Fruit fly (Drosophila melanogaster) whole organism, embryonic: Measurements from ENCODE around the gene Patj.

Experiments used
- CG10366 ChIP-seq: fragments of 200-800 bp; sonication (Bioruptor generic); IDR thresholded peaks from 2 replicates; pipeline ENCODE4 v1.3.6; 2022; ENCODE audit warnings: missing biosample characterization, missing genetic modification characterization
- CG10959 ChIP-seq: fragments of 200-800 bp; sonication (Bioruptor generic); IDR thresholded peaks from 2 replicates; pipeline ENCODE4 v1.3.6; 2022; ENCODE audit warnings: missing biosample characterization, missing genetic modification characterization
- CG11560 ChIP-seq: fragments of 200-800 bp; sonication (Bioruptor generic); IDR thresholded peaks from 3 replicates; pipeline ENCODE4 v1.3.6; 2022; ENCODE audit warnings: missing biosample characterization, missing genetic modification characterization
- CG12942 ChIP-seq: fragments of 200-800 bp; sonication (Bioruptor generic); optimal IDR thresholded peaks from 3 replicates; lab custom pipeline; 2016; ENCODE audit warnings: missing biosample characterization, missing genetic modification characterization
- CG13287 ChIP-seq: fragments of 200-800 bp; sonication (Bioruptor generic); IDR thresholded peaks from 2 replicates; pipeline ENCODE4 v1.3.6; 2022; ENCODE audit warnings: missing biosample characterization, missing genetic modification characterization; ENCODE audit not compliant: partially characterized antibody
- CG13296 ChIP-seq: fragments of 200-800 bp; sonication (Bioruptor generic); optimal IDR thresholded peaks from 3 replicates; lab custom pipeline; 2018; ENCODE audit warnings: missing biosample characterization, mild to moderate bottlenecking, missing genetic modification characterization
- CG13894 ChIP-seq: fragments of 200-800 bp; sonication (Bioruptor generic); optimal IDR thresholded peaks from 3 replicates; lab custom pipeline; 2018; ENCODE audit warnings: missing biosample characterization, mild to moderate bottlenecking, missing genetic modification characterization, moderate library complexity
- CG14014 ChIP-seq: fragments of 200-800 bp; sonication (Bioruptor generic); IDR thresholded peaks from 2 replicates; pipeline ENCODE4 v1.3.6; 2022; ENCODE audit warnings: missing biosample characterization, missing genetic modification characterization
- CG15269 ChIP-seq: fragments of 200-800 bp; sonication (Bioruptor generic); optimal IDR thresholded peaks from 2 replicates; lab custom pipeline; 2018; ENCODE audit warnings: missing biosample characterization, mild to moderate bottlenecking, missing genetic modification characterization, moderate library complexity
- CG17612 ChIP-seq: fragments of 200-800 bp; sonication (Bioruptor generic); IDR thresholded peaks from 2 replicates; pipeline ENCODE4 v1.3.6; 2022; ENCODE audit warnings: missing biosample characterization, missing genetic modification characterization
- CG1792 ChIP-seq: fragments of 200-800 bp; sonication (Bioruptor generic); optimal IDR thresholded peaks from 2 replicates; lab custom pipeline; 2016; ENCODE audit warnings: missing biosample characterization, missing genetic modification characterization
- CG1832 ChIP-seq: fragments of 200-800 bp; sonication (Bioruptor generic); optimal IDR thresholded peaks from 2 replicates; lab custom pipeline; 2017; ENCODE audit warnings: missing biosample characterization, mild to moderate bottlenecking, missing genetic modification characterization, inconsistent platforms
- CG2202 ChIP-seq: fragments of 200-800 bp; sonication (Bioruptor generic); optimal IDR thresholded peaks from 2 replicates; lab custom pipeline; 2018; ENCODE audit warnings: missing biosample characterization, mild to moderate bottlenecking, missing genetic modification characterization
- CG31388 ChIP-seq: fragments of 200-800 bp; sonication (Bioruptor generic); optimal IDR thresholded peaks from 2 replicates; lab custom pipeline; 2016; ENCODE audit warnings: missing biosample characterization, missing genetic modification characterization
- CG3163 ChIP-seq: fragments of 200-800 bp; sonication (Bioruptor generic); optimal IDR thresholded peaks from 3 replicates; lab custom pipeline; 2016; ENCODE audit warnings: missing biosample characterization, missing genetic modification characterization
- CG33213 ChIP-seq: fragments of 200-800 bp; sonication (Bioruptor generic); optimal IDR thresholded peaks from 3 replicates; lab custom pipeline; 2016; ENCODE audit warnings: missing biosample characterization, missing genetic modification characterization
- CG42726 ChIP-seq: fragments of 200-800 bp; sonication (Bioruptor generic); IDR thresholded peaks from 2 replicates; pipeline ENCODE4 v1.3.6; 2022; ENCODE audit warnings: missing biosample characterization, missing genetic modification characterization; ENCODE audit not compliant: partially characterized antibody
- CG6813 ChIP-seq: fragments of 200-800 bp; sonication (Bioruptor generic); optimal IDR thresholded peaks from 2 replicates; lab custom pipeline; 2017; ENCODE audit warnings: missing biosample characterization, missing genetic modification characterization, mild to moderate bottlenecking, moderate library complexity, missing genetic modification reagents
- CG7271 ChIP-seq: fragments of 200-800 bp; sonication (Bioruptor generic); optimal IDR thresholded peaks from 2 replicates; lab custom pipeline; 2018; ENCODE audit warnings: missing biosample characterization, mild to moderate bottlenecking, missing genetic modification characterization, moderate library complexity
- CG7839 ChIP-seq: fragments of 200-800 bp; sonication (Bioruptor generic); optimal IDR thresholded peaks from 3 replicates; lab custom pipeline; 2018; ENCODE audit warnings: missing biosample characterization, mild to moderate bottlenecking, missing genetic modification characterization, moderate library complexity
- CG8478 ChIP-seq: fragments of >200 bp; optimal IDR thresholded peaks from 2 replicates; lab custom pipeline; 2018
- D19A ChIP-seq: fragments of 200-800 bp; optimal IDR thresholded peaks from 3 replicates; lab custom pipeline; 2019; ENCODE audit warnings: missing biosample characterization, mild to moderate bottlenecking, missing genetic modification characterization, moderate library complexity
- Dref ChIP-seq: fragments of 200-800 bp; sonication (Bioruptor generic); IDR thresholded peaks from 2 replicates; pipeline ENCODE4 v1.3.6; 2022; ENCODE audit warnings: missing biosample characterization, missing genetic modification characterization
- Gsc ChIP-seq: fragments of 200-800 bp; sonication (Bioruptor generic); IDR thresholded peaks from 2 replicates; pipeline ENCODE4 v1.3.6; 2022; ENCODE audit warnings: missing biosample characterization, missing genetic modification characterization
- Hey ChIP-seq: fragments of 200-800 bp; sonication (Bioruptor generic); optimal IDR thresholded peaks from 3 replicates; lab custom pipeline; 2018; ENCODE audit warnings: missing biosample characterization, mild to moderate bottlenecking, missing genetic modification characterization
- NC2α ChIP-seq: fragments of 200-800 bp; sonication (Bioruptor generic); optimal IDR thresholded peaks from 2 replicates; lab custom pipeline; 2016; ENCODE audit warnings: missing biosample characterization, missing genetic modification characterization
- Optix ChIP-seq: fragments of 200-800 bp; sonication (Bioruptor generic); IDR thresholded peaks from 3 replicates; pipeline ENCODE4 v1.3.6; 2022; ENCODE audit warnings: missing biosample characterization, missing genetic modification characterization
- Scr ChIP-seq: fragments of 200-800 bp; sonication (Bioruptor generic); IDR thresholded peaks from 2 replicates; pipeline ENCODE4 v1.3.6; 2022; ENCODE audit warnings: missing biosample characterization, missing genetic modification characterization; ENCODE audit not compliant: partially characterized antibody
- ato ChIP-seq: fragments of 200-800 bp; sonication (Bioruptor generic); IDR thresholded peaks from 2 replicates; pipeline ENCODE4 v1.3.6; 2022; ENCODE audit warnings: missing biosample characterization, missing genetic modification characterization; ENCODE audit not compliant: partially characterized antibody
- br ChIP-seq: fragments of >200 bp; optimal IDR thresholded peaks from 2 replicates; lab custom pipeline; 2017
- cas ChIP-seq: fragments of 200-800 bp; sonication (Bioruptor generic); IDR thresholded peaks from 2 replicates; pipeline ENCODE4 v1.3.6; 2022; ENCODE audit warnings: missing biosample characterization, missing genetic modification characterization
- cato ChIP-seq: fragments of 200-800 bp; sonication (Bioruptor generic); optimal IDR thresholded peaks from 2 replicates; lab custom pipeline; 2016; ENCODE audit warnings: missing biosample characterization, missing genetic modification characterization, borderline replicate concordance
- chm ChIP-seq: fragments of 200-800 bp; sonication (Bioruptor generic); IDR thresholded peaks from 2 replicates; pipeline ENCODE4 v1.3.6; 2022; ENCODE audit warnings: missing biosample characterization, missing genetic modification characterization
- gcm2 ChIP-seq: fragments of 200-800 bp; sonication (Bioruptor generic); optimal IDR thresholded peaks from 2 replicates; lab custom pipeline; 2016; ENCODE audit warnings: missing biosample characterization, missing genetic modification characterization
- gt ChIP-seq: fragments of 200-800 bp; sonication (Bioruptor generic); IDR thresholded peaks from 2 replicates; pipeline ENCODE4 v1.3.6; 2022; ENCODE audit warnings: missing biosample characterization, missing genetic modification characterization
- hb ChIP-seq: fragments of 200-800 bp; sonication (Bioruptor generic); IDR thresholded peaks from 3 replicates; pipeline ENCODE4 v1.3.6; 2022; ENCODE audit warnings: missing biosample characterization, missing genetic modification characterization; ENCODE audit not compliant: partially characterized antibody
- hth ChIP-seq: fragments of >200 bp; optimal IDR thresholded peaks from 2 replicates; lab custom pipeline; 2017; ENCODE audit warnings: inconsistent platforms
- inv ChIP-seq: fragments of 200-800 bp; sonication (Bioruptor generic); IDR thresholded peaks from 2 replicates; pipeline ENCODE4 v1.3.6; 2022; ENCODE audit warnings: missing biosample characterization, missing genetic modification characterization; ENCODE audit not compliant: partially characterized antibody
- knrl ChIP-seq: fragments of 200-800 bp; sonication (Bioruptor generic); IDR thresholded peaks from 3 replicates; pipeline ENCODE4 v1.3.6; 2022; ENCODE audit warnings: missing biosample characterization, missing genetic modification characterization; ENCODE audit not compliant: partially characterized antibody
- luna ChIP-seq: fragments of 200-800 bp; sonication (Bioruptor generic); optimal IDR thresholded peaks from 2 replicates; lab custom pipeline; 2016; ENCODE audit warnings: missing biosample characterization, missing genetic modification characterization
- odd ChIP-seq: fragments of 200-800 bp; sonication (Bioruptor generic); optimal IDR thresholded peaks from 2 replicates; lab custom pipeline; 2017; ENCODE audit warnings: missing biosample characterization, mild to moderate bottlenecking, missing genetic modification characterization
- pfk ChIP-seq: fragments of 200-800 bp; sonication (Bioruptor generic); optimal IDR thresholded peaks from 2 replicates; lab custom pipeline; 2018; ENCODE audit warnings: missing biosample characterization, mild to moderate bottlenecking, missing genetic modification characterization, moderate library complexity
- phol ChIP-seq: fragments of 200-800 bp; sonication (Bioruptor generic); optimal IDR thresholded peaks from 3 replicates; lab custom pipeline; 2018; ENCODE audit warnings: missing biosample characterization, mild to moderate bottlenecking, missing genetic modification characterization, moderate library complexity
- rib ChIP-seq: fragments of 200-800 bp; sonication (Bioruptor generic); IDR thresholded peaks from 2 replicates; pipeline ENCODE4 v1.3.6; 2022; ENCODE audit warnings: missing biosample characterization, missing genetic modification characterization
- sd ChIP-seq: fragments of 200-800 bp; sonication (Bioruptor generic); optimal IDR thresholded peaks from 3 replicates; lab custom pipeline; 2018; ENCODE audit warnings: missing biosample characterization, mild to moderate bottlenecking, missing genetic modification characterization, moderate library complexity
- shn ChIP-seq: fragments of 200-800 bp; sonication (Bioruptor generic); optimal IDR thresholded peaks from 3 replicates; lab custom pipeline; 2016; ENCODE audit warnings: missing biosample characterization, missing genetic modification characterization
- sisA ChIP-seq: fragments of 200-800 bp; sonication (Bioruptor generic); IDR thresholded peaks from 2 replicates; pipeline ENCODE4 v1.3.6; 2022; ENCODE audit warnings: missing biosample characterization, missing genetic modification characterization
- slou ChIP-seq: fragments of 200-800 bp; sonication (Bioruptor generic); optimal IDR thresholded peaks from 3 replicates; lab custom pipeline; 2016; ENCODE audit warnings: missing biosample characterization, missing genetic modification characterization
- sob ChIP-seq: fragments of 200-800 bp; sonication (Bioruptor generic); IDR thresholded peaks from 2 replicates; pipeline ENCODE4 v1.3.6; 2022; ENCODE audit warnings: missing biosample characterization, missing genetic modification characterization
- sqz ChIP-seq: fragments of 200-800 bp; sonication (Bioruptor generic); optimal IDR thresholded peaks from 3 replicates; lab custom pipeline; 2018; ENCODE audit warnings: missing biosample characterization, mild to moderate bottlenecking, missing genetic modification characterization
- vfl ChIP-seq: fragments of 200-800 bp; sonication (Bioruptor generic); optimal IDR thresholded peaks from 2 replicates; lab custom pipeline; 2016; ENCODE audit warnings: missing biosample characterization, missing genetic modification characterization
- zen2 ChIP-seq: fragments of 200-800 bp; sonication (Bioruptor generic); IDR thresholded peaks from 3 replicates; pipeline ENCODE4 v1.3.6; 2022; ENCODE audit warnings: missing biosample characterization, missing genetic modification characterization; ENCODE audit not compliant: partially characterized antibody
- zfh2 ChIP-seq: fragments of 200-800 bp; sonication (Bioruptor generic); optimal IDR thresholded peaks from 2 replicates; lab custom pipeline; 2016; ENCODE audit warnings: missing biosample characterization, missing genetic modification characterization

Patj gene

dm6 chr3L:1798649-1799048 is at the start of gene Patj (continued):
- TF ChIP-seq CG7271 (tag; lab: Kevin White, UChicago) (no peak), zen2 (GFP tag; lab: Robert Waterston, UW) (peak; percentile 7; the same call in 1 of the 3 replicates), CG13296 (no peak), CG1832 (GFP tag; lab: Kevin White, UChicago) (no peak), NC2α (no peak), br (lab: Kevin White, UChicago) (no peak), CG2202 (no peak), CG8478 (lab: Kevin White, UChicago) (no peak), CG13894 (tag; lab: Kevin White, UChicago) (no peak), Scr (GFP tag; lab: Robert Waterston, UW) (peak; percentile 55), vfl (GFP tag; lab: Kevin White, UChicago) (no peak), Dref (GFP tag; lab: Robert Waterston, UW) (peak; percentile 79), Optix (no peak), CG7839 (tag; lab: Kevin White, UChicago) (no peak), CG11560 (no peak), CG31388 (no peak), CG42726 (GFP tag; lab: Robert Waterston, UW) (no peak), cas (GFP tag; lab: Robert Waterston, UW) (no peak), CG13287 (GFP tag; lab: Robert Waterston, UW) (peak; percentile 72), zfh2 (GFP tag; lab: Kevin White, UChicago) (no peak), phol (tag; lab: Kevin White, UChicago) (peak; percentile 25), CG12942 (GFP tag; lab: Kevin White, UChicago) (no peak), Gsc (GFP tag; lab: Robert Waterston, UW) (no peak), pfk (GFP tag; lab: Kevin White, UChicago) (no peak), odd (no peak), gt (GFP tag; lab: Robert Waterston, UW) (no peak), sqz (GFP tag; lab: Kevin White, UChicago) (no peak), cato (GFP tag; lab: Kevin White, UChicago) (no peak), CG6813 (no peak), sob (no peak), CG10366 (GFP tag; lab: Robert Waterston, UW) (no peak), inv (GFP tag; lab: Robert Waterston, UW) (peak; percentile 35; the same call in 1 of the 2 replicates), sisA (GFP tag; lab: Robert Waterston, UW) (no peak), ato (GFP tag; lab: Robert Waterston, UW) (no peak), CG1792 (GFP tag; lab: Kevin White, UChicago) (no peak), slou (GFP tag; lab: Kevin White, UChicago) (no peak), CG10959 (no peak), shn (GFP tag; lab: Kevin White, UChicago) (no peak), D19A (no peak), rib (GFP tag; lab: Robert Waterston, UW) (no peak), gcm2 (no peak), Hey (no peak), CG33213 (GFP tag; lab: Kevin White, UChicago) (no peak), CG15269 (tag; lab: Kevin White, UChicago) (no peak), sd (tag; lab: Kevin White, UChicago) (peak; percentile 93), luna (GFP tag; lab: Kevin White, UChicago) (no peak), CG17612 (GFP tag; lab: Robert Waterston, UW) (no peak), CG14014 (GFP tag; lab: Robert Waterston, UW) (no peak), hb (GFP tag; lab: Robert Waterston, UW) (no peak), chm (no peak), knrl (GFP tag; lab: Robert Waterston, UW) (no peak), CG3163 (no peak), hth (lab: Kevin White, UChicago) (no peak)
